Fruit fly (Drosophila melanogaster) whole organism, embryonic: ENCODE measurements around the gene Inx5.

Experiments
- ATbp ChIP-seq: fragments of 200-800 bp; sonication (Bioruptor generic); optimal IDR thresholded peaks from 2 replicates; lab custom pipeline; 2017; ENCODE audit warnings: missing biosample characterization, mild to moderate bottlenecking, missing genetic modification characterization, missing genetic modification reagents
- Abd-B ChIP-seq: fragments of 200-800 bp; sonication (Bioruptor generic); optimal IDR thresholded peaks from 2 replicates; lab custom pipeline; 2018; ENCODE audit warnings: missing biosample characterization, mild to moderate bottlenecking, missing genetic modification characterization, moderate library complexity
- Bteb2 ChIP-seq: fragments of 200-800 bp; sonication (Bioruptor generic); optimal IDR thresholded peaks from 2 replicates; lab custom pipeline; 2016; ENCODE audit warnings: missing biosample characterization, missing genetic modification characterization
- CG10267 ChIP-seq: fragments of 200-800 bp; sonication (Bioruptor generic); optimal IDR thresholded peaks from 2 replicates; lab custom pipeline; 2018; ENCODE audit warnings: missing biosample characterization, mild to moderate bottlenecking, missing genetic modification characterization, moderate library complexity
- CG11504 ChIP-seq: fragments of 200-800 bp; sonication (Bioruptor generic); optimal IDR thresholded peaks from 3 replicates; lab custom pipeline; 2019; ENCODE audit warnings: missing biosample characterization, mild to moderate bottlenecking, missing genetic modification characterization, moderate library complexity
- CG11695 ChIP-seq: fragments of 200-800 bp; sonication (Bioruptor generic); IDR thresholded peaks from 3 replicates; pipeline ENCODE4 v1.3.6; 2022; ENCODE audit warnings: missing biosample characterization, missing genetic modification characterization
- CG12071 ChIP-seq: fragments of 200-800 bp; sonication (Bioruptor generic); optimal IDR thresholded peaks from 3 replicates; lab custom pipeline; 2018; ENCODE audit warnings: missing biosample characterization, mild to moderate bottlenecking, missing genetic modification characterization
- CG13287 ChIP-seq: fragments of 200-800 bp; sonication (Bioruptor generic); IDR thresholded peaks from 2 replicates; pipeline ENCODE4 v1.3.6; 2022; ENCODE audit warnings: missing biosample characterization, missing genetic modification characterization; ENCODE audit not compliant: partially characterized antibody
- CG17359 ChIP-seq: fragments of 200-800 bp; sonication (Bioruptor generic); optimal IDR thresholded peaks from 3 replicates; lab custom pipeline; 2018; ENCODE audit warnings: missing biosample characterization, mild to moderate bottlenecking, missing genetic modification characterization, moderate library complexity
- CG17361 ChIP-seq: fragments of 200-800 bp; sonication (Bioruptor generic); IDR thresholded peaks from 3 replicates; pipeline ENCODE4 v1.3.6; 2022; ENCODE audit warnings: missing biosample characterization, missing genetic modification characterization
- CG17912 ChIP-seq: fragments of 200-800 bp; sonication (Bioruptor generic); optimal IDR thresholded peaks from 2 replicates; lab custom pipeline; 2018; ENCODE audit warnings: missing biosample characterization, mild to moderate bottlenecking, missing genetic modification characterization
- CG1792 ChIP-seq: fragments of 200-800 bp; sonication (Bioruptor generic); optimal IDR thresholded peaks from 2 replicates; lab custom pipeline; 2016; ENCODE audit warnings: missing biosample characterization, missing genetic modification characterization
- CG18262 ChIP-seq: fragments of 200-800 bp; optimal IDR thresholded peaks from 3 replicates; lab custom pipeline; 2019; ENCODE audit warnings: missing biosample characterization, mild to moderate bottlenecking, missing genetic modification characterization, moderate library complexity
- CG2129 ChIP-seq: fragments of 200-800 bp; sonication (Bioruptor generic); IDR thresholded peaks from 2 replicates; pipeline ENCODE4 v1.3.6; 2022; ENCODE audit warnings: missing biosample characterization, missing genetic modification characterization; ENCODE audit not compliant: partially characterized antibody
- CG2712 ChIP-seq: fragments of 200-800 bp; optimal IDR thresholded peaks from 3 replicates; lab custom pipeline; 2019; ENCODE audit warnings: missing biosample characterization, mild to moderate bottlenecking, missing genetic modification characterization, moderate library complexity
- CG4424 ChIP-seq: fragments of 200-800 bp; sonication (Bioruptor generic); optimal IDR thresholded peaks from 3 replicates; lab custom pipeline; 2016; ENCODE audit warnings: missing biosample characterization, missing genetic modification characterization
- CG7839 ChIP-seq: fragments of 200-800 bp; sonication (Bioruptor generic); optimal IDR thresholded peaks from 3 replicates; lab custom pipeline; 2018; ENCODE audit warnings: missing biosample characterization, mild to moderate bottlenecking, missing genetic modification characterization, moderate library complexity
- CG8281 ChIP-seq: fragments of 200-800 bp; sonication (Bioruptor generic); optimal IDR thresholded peaks from 2 replicates; lab custom pipeline; 2018; ENCODE audit warnings: missing biosample characterization, mild to moderate bottlenecking, missing genetic modification characterization, moderate library complexity
- Doc2 ChIP-seq: fragments of 200-800 bp; sonication (Bioruptor generic); IDR thresholded peaks from 2 replicates; pipeline ENCODE4 v1.3.6; 2022; ENCODE audit warnings: missing biosample characterization, missing genetic modification characterization
- Drgx ChIP-seq: fragments of 200-800 bp; sonication (Bioruptor generic); IDR thresholded peaks from 2 replicates; pipeline ENCODE4 v1.3.6; 2022; ENCODE audit warnings: missing biosample characterization, missing genetic modification characterization
- E2f1 ChIP-seq: fragments of 200-800 bp; sonication (Bioruptor generic); IDR thresholded peaks from 2 replicates; pipeline ENCODE4 v1.3.6; 2022; ENCODE audit warnings: missing biosample characterization, missing genetic modification characterization
- Eip74EF ChIP-seq, 2 experiments: fragments of 200-800 bp in 1 of 2; fragments of >200 bp in 1 of 2; sonication (Bioruptor generic) in 1 of 2; optimal IDR thresholded peaks; 2 replicates each; lab custom pipeline; 2017 to 2019; ENCODE audit warnings: missing biosample characterization in 2 of 2, missing genetic modification characterization in 2 of 2, mild to moderate bottlenecking in 1 of 2, moderate library complexity in 1 of 2
- Ets65A ChIP-seq: fragments of 200-800 bp; sonication (Bioruptor generic); peaks from one replicate; lab custom pipeline; 2016; ENCODE audit warnings: missing biosample characterization, missing genetic modification characterization
- Fer3 ChIP-seq: fragments of 200-800 bp; sonication (Bioruptor generic); optimal IDR thresholded peaks from 2 replicates; lab custom pipeline; 2018; ENCODE audit warnings: missing biosample characterization, mild to moderate bottlenecking, missing genetic modification characterization, moderate library complexity
- HLH3B ChIP-seq: fragments of 200-800 bp; sonication (Bioruptor generic); IDR thresholded peaks from 2 replicates; pipeline ENCODE4 v1.3.6; 2022; ENCODE audit warnings: missing biosample characterization, missing genetic modification characterization
- Hmx ChIP-seq: fragments of 200-800 bp; sonication (Bioruptor generic); optimal IDR thresholded peaks from 2 replicates; lab custom pipeline; 2016; ENCODE audit warnings: missing biosample characterization, missing genetic modification characterization
- Hr39 ChIP-seq: fragments of >200 bp; optimal IDR thresholded peaks from 2 replicates; lab custom pipeline; 2017
- Sin3A ChIP-seq: fragments of >200 bp; optimal IDR thresholded peaks from 2 replicates; lab custom pipeline; 2018
- Sox100B ChIP-seq: fragments of 200-800 bp; sonication (Bioruptor generic); optimal IDR thresholded peaks from 3 replicates; lab custom pipeline; 2018; ENCODE audit warnings: missing biosample characterization, mild to moderate bottlenecking, missing genetic modification characterization
- Sox102F ChIP-seq: fragments of 200-800 bp; sonication (Bioruptor generic); optimal IDR thresholded peaks from 2 replicates; lab custom pipeline; 2018; ENCODE audit warnings: missing biosample characterization, mild to moderate bottlenecking, missing genetic modification characterization, moderate library complexity
- Stat92E ChIP-seq, 3 experiments: fragments of >200 bp in 2 of 3; fragments of 200-800 bp in 1 of 3; sonication (Bioruptor generic) in 1 of 3; optimal IDR thresholded peaks; 2 replicates each; lab custom pipeline; 2017 to 2019; ENCODE audit warnings: missing biosample characterization in 3 of 3, missing genetic modification characterization in 3 of 3, mild to moderate bottlenecking in 1 of 3, moderate library complexity in 1 of 3
- Trl ChIP-seq, 3 experiments: fragments of >200 bp in 2 of 3; fragments of 200-800 bp in 1 of 3; sonication (Bioruptor generic) in 1 of 3; optimal IDR thresholded peaks; 2 replicates in 1 of 3; 3 replicates in 2 of 3; lab custom pipeline; 2016 to 2017; ENCODE audit warnings: missing biosample characterization in 1 of 3, missing genetic modification characterization in 1 of 3
- dm ChIP-seq: fragments of 200-800 bp; sonication (Bioruptor generic); optimal IDR thresholded peaks from 3 replicates; lab custom pipeline; 2016; ENCODE audit warnings: missing biosample characterization, missing genetic modification characterization
- dmrt99B ChIP-seq: fragments of 200-800 bp; sonication (Bioruptor generic); optimal IDR thresholded peaks from 2 replicates; lab custom pipeline; 2018; ENCODE audit warnings: missing biosample characterization, mild to moderate bottlenecking, missing genetic modification characterization, moderate library complexity
- dysf ChIP-seq: fragments of 200-800 bp; sonication (Bioruptor generic); IDR thresholded peaks from 3 replicates; pipeline ENCODE4 v1.3.6; 2022; ENCODE audit warnings: missing biosample characterization, missing genetic modification characterization
- fd64A ChIP-seq: fragments of 200-800 bp; sonication (Bioruptor generic); optimal IDR thresholded peaks from 3 replicates; lab custom pipeline; 2018; ENCODE audit warnings: missing biosample characterization, mild to moderate bottlenecking, missing genetic modification characterization
- grau ChIP-seq: fragments of 200-800 bp; optimal IDR thresholded peaks from 3 replicates; lab custom pipeline; 2019; ENCODE audit warnings: missing biosample characterization, mild to moderate bottlenecking, missing genetic modification characterization, moderate library complexity
- grn ChIP-seq: fragments of 200-800 bp; sonication (Bioruptor generic); optimal IDR thresholded peaks from 3 replicates; lab custom pipeline; 2017; ENCODE audit warnings: missing biosample characterization, missing genetic modification characterization
- gro ChIP-seq: fragments of 200-800 bp; sonication (Bioruptor generic); optimal IDR thresholded peaks from 2 replicates; lab custom pipeline; 2016; ENCODE audit warnings: missing biosample characterization, missing genetic modification characterization
- klu ChIP-seq: fragments of 200-800 bp; sonication (Bioruptor generic); IDR thresholded peaks from 2 replicates; pipeline ENCODE4 v1.3.6; 2022; ENCODE audit warnings: missing biosample characterization, missing genetic modification characterization
- ranshi ChIP-seq: fragments of 200-800 bp; sonication (Bioruptor generic); IDR thresholded peaks from 2 replicates; pipeline ENCODE4 v1.3.6; 2022; ENCODE audit warnings: missing biosample characterization, missing genetic modification characterization
- sens ChIP-seq: fragments of 200-800 bp; sonication (Bioruptor generic); peaks from one replicate; lab custom pipeline; 2016; ENCODE audit warnings: missing biosample characterization, missing genetic modification characterization
- sens-2 ChIP-seq: fragments of 200-800 bp; sonication (Bioruptor generic); IDR thresholded peaks from 2 replicates; pipeline ENCODE4 v1.3.6; 2022; ENCODE audit warnings: missing biosample characterization, missing genetic modification characterization
- sisA ChIP-seq: fragments of 200-800 bp; sonication (Bioruptor generic); IDR thresholded peaks from 2 replicates; pipeline ENCODE4 v1.3.6; 2022; ENCODE audit warnings: missing biosample characterization, missing genetic modification characterization
- slou ChIP-seq: fragments of 200-800 bp; sonication (Bioruptor generic); optimal IDR thresholded peaks from 3 replicates; lab custom pipeline; 2016; ENCODE audit warnings: missing biosample characterization, missing genetic modification characterization
- sr ChIP-seq: fragments of 200-800 bp; sonication (Bioruptor generic); IDR thresholded peaks from 3 replicates; pipeline ENCODE4 v1.3.6; 2022; ENCODE audit warnings: missing biosample characterization, missing genetic modification characterization
- wor ChIP-seq: fragments of 200-800 bp; sonication (Bioruptor generic); IDR thresholded peaks from 2 replicates; pipeline ENCODE4 v1.3.6; 2022; ENCODE audit warnings: missing biosample characterization, missing genetic modification characterization
- zfh2 ChIP-seq: fragments of 200-800 bp; sonication (Bioruptor generic); optimal IDR thresholded peaks from 2 replicates; lab custom pipeline; 2016; ENCODE audit warnings: missing biosample characterization, missing genetic modification characterization

Inx5 gene

DNA sequence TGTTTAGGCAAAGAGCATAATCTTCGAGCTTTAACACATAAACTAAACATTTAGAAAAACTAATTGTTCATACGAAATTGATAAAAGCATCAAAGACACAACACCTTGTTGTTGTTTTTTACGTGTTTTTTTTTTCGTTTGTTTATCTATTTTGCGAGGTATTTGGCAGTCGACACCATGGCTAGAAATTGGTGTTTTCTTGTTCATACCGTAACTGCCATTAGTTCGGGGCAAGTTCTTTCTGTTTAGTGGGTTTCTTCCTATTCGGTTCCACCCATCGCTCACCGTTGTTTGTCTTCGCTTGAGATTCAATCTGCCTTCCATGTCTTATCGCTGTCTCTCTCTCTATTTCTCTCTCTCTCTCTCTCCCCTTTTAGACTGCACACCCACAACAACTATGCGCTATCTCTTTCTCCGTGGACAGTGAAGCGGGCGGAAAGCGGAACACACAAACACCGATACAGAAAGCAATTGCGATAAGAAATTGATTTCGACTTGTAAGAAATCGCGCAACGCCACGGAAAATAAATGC is 24.2 kb downstream of the Inx5 start (continued):
- TF ChIP-seq Bteb2 (GFP tag; lab: Kevin White, UChicago) (peak; percentile 37), Trl (optimal IDR thresholded peaks at IDR 0.05; lab: Kevin White, UChicago) (peak in 1 of 2 experiments; percentile 35), Trl (GFP tag; optimal IDR thresholded peaks at IDR 0.05; lab: Kevin White, UChicago) (no peak), gro (GFP tag; lab: Kevin White, UChicago) (peak; percentile 51), CG11695 (GFP tag; lab: Robert Waterston, UW) (0 out of 3 replicates have a peak, but pooled peaks have one; percentile 21), CG17912 (GFP tag; lab: Kevin White, UChicago) (no peak), CG18262 (tag; lab: Kevin White, UChicago) (peak; percentile 12)

DNA sequence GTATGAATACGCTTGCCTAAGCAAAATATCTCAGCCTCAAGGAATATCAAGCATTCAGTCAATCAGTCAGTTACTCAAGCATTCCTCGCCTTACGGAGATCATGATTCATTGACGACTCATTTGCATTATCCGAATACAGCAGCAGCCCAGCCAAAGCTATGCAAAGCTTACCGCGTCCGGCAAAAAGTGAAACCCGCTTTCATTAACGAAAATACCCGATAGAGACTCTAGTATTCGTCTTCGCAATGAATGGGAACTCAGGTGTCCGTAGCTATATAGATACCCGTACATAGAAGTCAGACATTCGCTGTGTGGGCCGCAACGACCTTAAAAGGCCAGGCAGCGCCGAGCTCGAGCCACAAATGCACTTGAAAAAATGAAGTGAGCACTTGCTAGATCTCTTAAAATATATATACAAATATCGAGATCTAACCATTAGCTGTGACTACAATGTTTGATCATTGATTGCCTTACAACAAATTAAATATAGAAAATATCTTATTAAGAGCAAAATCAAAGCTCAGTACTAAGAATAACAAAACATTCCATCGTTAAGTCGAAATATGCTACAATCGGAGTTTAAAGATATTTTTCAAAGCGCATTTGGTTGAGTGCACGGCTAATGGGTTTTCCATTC is 25.8 kb downstream of the Inx5 start:
- TF ChIP-seq Fer3 (no peak), CG17359 (tag; lab: Kevin White, UChicago) (peak; percentile 3), slou (GFP tag; lab: Kevin White, UChicago) (no peak), CG2712 (tag; lab: Kevin White, UChicago) (peak; percentile 22), fd64A (GFP tag; lab: Kevin White, UChicago) (no peak), grn (GFP tag; lab: Kevin White, UChicago) (no peak), CG17361 (GFP tag; lab: Robert Waterston, UW) (peak; percentile 45; the same call in 2 of the 3 replicates), CG10267 (tag; lab: Kevin White, UChicago) (no peak), CG11504 (tag; lab: Kevin White, UChicago) (peak; percentile 57), grau (peak; percentile 22), CG13287 (GFP tag; lab: Robert Waterston, UW) (no peak), Sox102F (GFP tag; lab: Kevin White, UChicago) (peak; percentile 19), Sox100B (GFP tag; lab: Kevin White, UChicago) (peak; percentile 36), Hr39 (no peak), klu (GFP tag; lab: Robert Waterston, UW) (no peak), CG4424 (GFP tag; lab: Kevin White, UChicago) (peak; percentile 26), ranshi (0 out of 2 replicates have a peak, but pooled peaks have one; percentile 22), wor (no peak), CG1792 (GFP tag; lab: Kevin White, UChicago) (no peak), Hmx (GFP tag; lab: Kevin White, UChicago) (no peak), Sin3A (no peak), Stat92E (GFP tag; optimal IDR thresholded peaks at IDR 0.05; lab: Kevin White, UChicago) (peak in 1 of 3 experiments; percentile 37), dm (no peak), E2f1 (no peak), dmrt99B (tag; lab: Kevin White, UChicago) (peak; percentile 47), sr (GFP tag; lab: Robert Waterston, UW) (no peak), Doc2 (GFP tag; lab: Robert Waterston, UW) (no peak), Abd-B (GFP tag; lab: Kevin White, UChicago) (peak; percentile 13), Eip74EF (GFP tag; optimal IDR thresholded peaks at IDR 0.05; lab: Kevin White, UChicago) (peak in 1 of 2 experiments; percentile 14), Drgx (GFP tag; lab: Robert Waterston, UW) (peak; percentile 52; the same call in 1 of the 2 replicates), sens-2 (no peak), zfh2 (GFP tag; lab: Kevin White, UChicago) (no peak), Ets65A (peak; percentile 81), ATbp (peak; percentile 22), sens (GFP tag; lab: Kevin White, UChicago) (no peak), CG7839 (tag; lab: Kevin White, UChicago) (peak; percentile 42), CG2129 (GFP tag; lab: Robert Waterston, UW) (no peak), CG12071 (GFP tag; lab: Kevin White, UChicago) (no peak), HLH3B (GFP tag; lab: Robert Waterston, UW) (no peak), sisA (GFP tag; lab: Robert Waterston, UW) (0 out of 2 replicates have a peak, but pooled peaks have one; percentile 6), CG8281 (tag; lab: Kevin White, UChicago) (peak; percentile 31), dysf (GFP tag; lab: Robert Waterston, UW) (peak; percentile 51; the same call in 1 of the 3 replicates)
